Worm (Caenorhabditis elegans): Measurements from ENCODE around the gene dpf-1.

DNA sequence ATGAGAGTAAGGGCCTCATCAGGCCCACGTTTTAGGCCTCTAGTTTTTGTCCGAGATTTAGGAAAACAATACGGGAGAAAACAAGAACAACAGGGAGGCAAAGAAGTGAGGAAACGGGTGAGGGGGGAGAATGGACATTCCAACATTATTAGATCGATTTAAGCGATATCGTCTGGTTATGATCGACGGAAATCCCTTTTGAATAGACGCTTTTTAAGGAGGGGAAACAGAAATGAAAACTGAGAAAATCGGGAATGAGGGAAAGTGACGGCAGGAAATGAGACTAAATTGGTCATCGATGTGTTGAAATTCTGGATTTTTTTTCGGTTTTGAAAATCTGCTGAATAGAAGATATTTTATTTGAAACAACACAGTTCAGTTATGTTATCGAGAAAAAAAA, 6.7 kb upstream of the dpf-1 start, which contains the start of gene rocf-1:
- no peak for TF ChIP-seq nhr-12 (tag; optimal IDR thresholded peaks at IDR 0.05)
- TF ChIP-seq pha-4 (tag; optimal IDR thresholded peaks at IDR 0.05) = no peak
- no peak for TF ChIP-seq unc-62 (GFP tag; optimal IDR thresholded peaks at IDR 0.05)
- TF ChIP-seq mls-2 (tag; optimal IDR thresholded peaks at IDR 0.05) = no peak
- TF ChIP-seq snpc-4 (tag; optimal IDR thresholded peaks at IDR 0.05) = no peak
- TF ChIP-seq lin-13 (tag; optimal IDR thresholded peaks at IDR 0.05) = no peak
- no peak for TF ChIP-seq ceh-43 (GFP tag; optimal IDR thresholded peaks at IDR 0.05)
- no peak for TF ChIP-seq sem-2 (GFP tag; optimal IDR thresholded peaks at IDR 0.05)
